Worm (Caenorhabditis elegans) whole organism, midembryonic: ENCODE results near the gene sup-18.

Experiments used
- T22C8.4 ChIP-seq: fragments of 200-800 bp; sonication (Bioruptor generic); IDR thresholded peaks from 2 replicates; pipeline ENCODE4 v1.3.6; 2022; ENCODE audit warnings: missing genetic modification characterization, missing compliant biosample characterization
- cog-1 ChIP-seq: sonication (generic microtip); optimal IDR thresholded peaks from 2 replicates; lab custom pipeline; 2016; ENCODE audit warnings: missing genetic modification characterization, missing compliant biosample characterization
- flt-1 ChIP-seq: fragments of 200-800 bp; sonication (Bioruptor generic); IDR thresholded peaks from 2 replicates; pipeline ENCODE4 v1.3.6; 2022; ENCODE audit warnings: missing genetic modification characterization, missing compliant biosample characterization
- klf-2 ChIP-seq: fragments of 200-800 bp; sonication (Bioruptor generic); conservative IDR thresholded peaks from 2 replicates; pipeline ENCODE4 v1.3.6; 2022; ENCODE audit warnings: missing genetic modification reagents, missing genetic modification characterization, missing compliant biosample characterization
- med-1 ChIP-seq: sonication (generic microtip); optimal IDR thresholded peaks from 2 replicates; lab custom pipeline; 2017; ENCODE audit warnings: missing genetic modification characterization, mild to moderate bottlenecking, missing compliant biosample characterization, antibody characterized with exemption, missing genetic modification reagents; ENCODE audit not compliant: insufficient read depth
- ref-1 ChIP-seq: fragments of 200-800 bp; sonication (Bioruptor generic); conservative IDR thresholded peaks from 2 replicates; pipeline ENCODE4 v1.3.6; 2022; ENCODE audit warnings: missing genetic modification reagents, missing genetic modification characterization, missing compliant biosample characterization
- tab-1 ChIP-seq: fragments of 200-800 bp; sonication (Bioruptor generic); IDR thresholded peaks from 2 replicates; pipeline ENCODE4 v1.3.6; 2022; ENCODE audit warnings: missing genetic modification characterization, missing compliant biosample characterization
- ztf-23 ChIP-seq: fragments of 200-800 bp; sonication (Bioruptor generic); IDR thresholded peaks from 2 replicates; pipeline ENCODE4 v1.3.6; 2022; ENCODE audit warnings: missing genetic modification reagents, missing genetic modification characterization, missing compliant biosample characterization
- ztf-29 ChIP-seq: fragments of 200-800 bp; sonication (Bioruptor generic); IDR thresholded peaks from 2 replicates; pipeline ENCODE4 v1.3.6; 2022; ENCODE audit warnings: missing genetic modification reagents, missing genetic modification characterization, missing compliant biosample characterization

Gene sup-18

DNA sequence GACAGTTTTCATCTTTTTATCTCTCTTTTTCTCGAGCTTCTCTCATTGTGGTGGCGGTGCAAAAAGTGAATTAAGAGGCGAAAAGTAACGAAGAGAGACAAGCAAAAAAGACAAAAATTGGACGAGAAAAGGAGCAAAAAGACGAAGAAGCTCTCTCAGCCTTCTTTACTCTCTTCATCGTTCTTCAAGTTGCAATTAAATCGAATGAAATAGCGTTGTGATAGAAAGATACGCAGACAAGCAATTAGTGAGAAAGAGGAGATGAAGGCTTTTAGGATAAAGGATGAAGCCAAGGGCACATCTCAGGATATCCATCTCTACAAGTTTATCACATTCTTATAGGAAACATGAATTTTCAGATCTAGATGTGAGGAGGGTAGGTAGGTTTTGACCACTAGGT is 30.5 kb downstream of the sup-18 start:
- TF ChIP-seq ztf-29 (GFP tag; lab: Robert Waterston, UW): no peak
- no peak for TF ChIP-seq ref-1
- TF ChIP-seq tab-1: no peak
- no peak for TF ChIP-seq cog-1
- TF ChIP-seq klf-2 (GFP tag; lab: Robert Waterston, UW): no peak
- TF ChIP-seq flt-1 (GFP tag; lab: Robert Waterston, UW): no peak
- no peak for TF ChIP-seq T22C8.4 (GFP tag; lab: Robert Waterston, UW)
- no peak for TF ChIP-seq ztf-23 (GFP tag; lab: Robert Waterston, UW)
- no peak for TF ChIP-seq med-1

DNA sequence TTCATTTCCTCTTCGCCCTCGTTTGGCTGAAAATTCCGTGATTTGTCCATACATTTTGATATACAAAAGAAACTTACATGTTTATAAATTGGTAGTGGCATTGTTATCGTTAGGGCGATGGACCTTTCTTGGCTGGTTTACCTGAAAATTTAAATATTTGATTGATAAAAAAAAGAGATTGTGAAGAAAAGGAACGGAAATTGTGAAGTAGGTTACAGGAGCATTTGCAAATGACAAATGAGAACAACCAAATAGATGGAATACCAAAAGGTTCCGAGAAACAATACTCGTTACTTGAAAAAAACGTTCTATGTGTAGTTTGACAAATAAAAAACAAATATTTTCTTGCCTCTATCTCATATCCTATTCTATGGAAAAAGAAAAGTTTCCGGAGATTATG is 35.2 kb downstream of the sup-18 start, which contains the start of gene ZK652.8:
TSS of gene ZK652.8 (minus strand) at position 101 of the 400 bp plus-strand sequence.
- no peak for TF ChIP-seq T22C8.4 (GFP tag; lab: Robert Waterston, UW)
- TF ChIP-seq cog-1: no peak
- TF ChIP-seq flt-1 (GFP tag; lab: Robert Waterston, UW): no peak
- TF ChIP-seq ztf-29 (GFP tag; lab: Robert Waterston, UW): no peak
- TF ChIP-seq tab-1: no peak
- TF ChIP-seq med-1: no peak
- no peak for TF ChIP-seq ref-1
- no peak for TF ChIP-seq ztf-23 (GFP tag; lab: Robert Waterston, UW)
- no peak for TF ChIP-seq klf-2 (GFP tag; lab: Robert Waterston, UW)

DNA sequence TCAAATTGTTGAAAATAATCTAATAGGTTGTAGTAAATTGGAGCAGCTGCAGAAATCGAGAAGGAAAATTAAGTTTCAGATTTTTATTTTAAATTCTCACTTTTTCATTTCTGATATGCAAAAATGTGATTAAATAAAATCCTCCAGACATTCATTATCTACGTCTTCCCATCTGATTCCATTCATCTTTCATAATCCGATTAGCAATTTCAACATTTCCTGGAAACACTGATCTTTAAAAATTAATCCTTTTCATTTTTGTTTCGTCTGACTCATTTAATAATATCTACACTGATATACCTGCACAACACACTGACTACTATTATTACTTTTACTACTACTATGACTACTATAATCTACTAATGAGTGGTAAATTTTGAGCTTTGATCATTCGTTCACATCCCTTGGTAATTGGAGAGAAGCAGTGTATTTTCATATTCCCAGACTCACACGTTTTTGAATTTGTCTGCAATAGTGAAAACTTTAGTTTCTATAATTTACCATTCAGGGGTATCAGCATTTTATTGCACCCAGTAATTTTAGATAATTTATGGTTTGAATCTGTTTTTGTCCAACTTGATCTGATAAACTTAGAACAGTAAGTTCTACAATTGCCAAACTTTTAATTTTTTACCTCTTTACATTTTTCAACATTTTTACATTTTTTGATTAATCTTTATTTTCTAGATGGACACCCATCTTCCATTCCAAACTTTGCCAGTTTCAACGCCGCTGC is 39.6 kb downstream of the sup-18 start, which contains the start of gene ceh-23:
TSS of gene ceh-23 (plus strand) at position 686 of the 736 bp plus-strand sequence.
- TF ChIP-seq med-1 (no peak), T22C8.4 (GFP tag; lab: Robert Waterston, UW) (no peak), tab-1 (no peak), flt-1 (GFP tag; lab: Robert Waterston, UW) (no peak), ref-1 (no peak), ztf-23 (GFP tag; lab: Robert Waterston, UW) (no peak), cog-1 (no peak), klf-2 (GFP tag; lab: Robert Waterston, UW) (no peak), ztf-29 (GFP tag; lab: Robert Waterston, UW) (no peak)

DNA sequence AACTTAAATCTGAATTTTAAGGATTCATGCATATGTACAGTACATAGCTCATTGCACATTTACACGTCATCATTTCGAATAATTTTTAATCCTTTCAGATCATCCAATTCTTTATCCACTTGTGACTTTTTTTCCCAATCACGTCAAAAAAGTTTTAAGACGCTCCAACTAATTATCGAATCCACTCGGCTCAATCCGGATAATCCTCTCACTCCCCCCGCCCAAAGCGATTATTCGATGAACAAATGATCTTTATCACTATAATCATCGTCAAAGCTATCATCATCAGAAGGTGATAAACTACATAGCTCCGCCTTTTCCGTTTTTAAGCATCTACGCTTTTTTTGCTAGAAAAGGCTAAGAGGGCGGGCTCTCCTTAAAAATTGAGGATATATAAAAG is 41.1 kb downstream of the sup-18 start:
- TF ChIP-seq flt-1 (GFP tag; lab: Robert Waterston, UW): no peak
- no peak for TF ChIP-seq ztf-23 (GFP tag; lab: Robert Waterston, UW)
- no peak for TF ChIP-seq ref-1
- no peak for TF ChIP-seq med-1

DNA sequence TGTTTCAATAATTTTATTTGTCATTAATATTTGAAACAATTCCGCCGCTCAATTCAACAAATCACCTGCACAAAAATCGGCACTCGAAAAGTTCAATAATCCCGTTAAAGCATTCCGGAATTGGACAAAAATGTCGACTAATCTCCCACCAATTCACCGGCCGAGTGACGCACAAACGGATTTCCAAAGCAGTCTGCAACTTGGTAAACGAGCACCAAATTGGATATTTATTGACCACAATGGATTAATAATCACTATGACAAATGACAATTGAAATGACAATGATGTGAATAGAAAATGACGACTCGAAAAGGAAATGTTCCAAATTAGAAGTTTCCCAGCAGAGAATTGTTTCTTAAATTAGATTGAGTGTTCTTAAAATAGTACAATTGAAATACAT is 43.0 kb downstream of the sup-18 start:
- no peak for TF ChIP-seq T22C8.4 (GFP tag; lab: Robert Waterston, UW)
- no peak for TF ChIP-seq med-1
- no peak for TF ChIP-seq ztf-29 (GFP tag; lab: Robert Waterston, UW)
- TF ChIP-seq klf-2 (GFP tag; lab: Robert Waterston, UW): no peak
- no peak for TF ChIP-seq cog-1
- no peak for TF ChIP-seq flt-1 (GFP tag; lab: Robert Waterston, UW)
- no peak for TF ChIP-seq ref-1
- no peak for TF ChIP-seq tab-1
- TF ChIP-seq ztf-23 (GFP tag; lab: Robert Waterston, UW): no peak

DNA sequence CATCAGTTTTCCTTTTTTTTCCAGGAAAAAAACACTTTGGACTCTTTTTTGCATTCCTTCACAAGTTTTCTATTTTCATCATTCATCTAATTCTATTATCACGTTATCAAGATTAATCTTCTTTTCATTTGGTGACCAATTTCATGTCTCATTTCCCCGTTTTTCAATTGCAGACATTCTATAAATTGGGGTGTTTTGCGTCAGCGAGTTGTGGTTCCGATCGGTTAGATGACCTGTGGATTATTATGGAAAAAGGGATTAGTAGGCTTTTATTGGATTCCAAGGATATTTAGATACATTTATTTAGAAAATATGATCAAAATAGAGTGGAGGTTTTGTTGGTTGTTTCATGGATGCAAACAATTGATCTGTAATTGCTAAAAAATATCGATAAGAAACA is 43.9 kb downstream of the sup-18 start:
- no peak for TF ChIP-seq cog-1
- no peak for TF ChIP-seq T22C8.4 (GFP tag; lab: Robert Waterston, UW)
- no peak for TF ChIP-seq ztf-23 (GFP tag; lab: Robert Waterston, UW)
- TF ChIP-seq klf-2 (GFP tag; lab: Robert Waterston, UW): no peak
- TF ChIP-seq tab-1: no peak
- TF ChIP-seq ref-1: no peak
- no peak for TF ChIP-seq ztf-29 (GFP tag; lab: Robert Waterston, UW)
- no peak for TF ChIP-seq flt-1 (GFP tag; lab: Robert Waterston, UW)
- TF ChIP-seq med-1: no peak

DNA sequence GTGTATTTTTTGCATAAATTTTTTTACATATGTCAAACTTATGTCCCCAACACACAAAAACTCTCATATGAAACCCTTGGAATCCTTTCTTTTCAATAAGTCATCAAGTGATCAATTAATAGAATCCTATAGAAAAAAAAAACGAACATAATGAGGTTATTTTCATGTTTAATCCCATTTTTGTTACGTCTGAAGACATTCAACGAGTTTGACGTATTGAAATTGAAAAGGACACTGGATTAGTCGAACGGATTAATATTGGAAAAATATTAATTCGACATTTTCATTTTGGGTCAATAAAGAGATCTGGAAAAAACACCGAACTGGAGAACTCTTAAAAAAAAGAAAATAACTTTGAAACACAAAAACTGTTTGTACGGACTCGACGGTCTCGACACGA is 46.2 kb downstream of the sup-18 start:
- TF ChIP-seq flt-1 (GFP tag; lab: Robert Waterston, UW) (no peak), ref-1 (no peak), tab-1 (no peak), T22C8.4 (GFP tag; lab: Robert Waterston, UW) (no peak), ztf-29 (GFP tag; lab: Robert Waterston, UW) (no peak), cog-1 (no peak), med-1 (no peak), klf-2 (GFP tag; lab: Robert Waterston, UW) (no peak), ztf-23 (GFP tag; lab: Robert Waterston, UW) (no peak)

DNA sequence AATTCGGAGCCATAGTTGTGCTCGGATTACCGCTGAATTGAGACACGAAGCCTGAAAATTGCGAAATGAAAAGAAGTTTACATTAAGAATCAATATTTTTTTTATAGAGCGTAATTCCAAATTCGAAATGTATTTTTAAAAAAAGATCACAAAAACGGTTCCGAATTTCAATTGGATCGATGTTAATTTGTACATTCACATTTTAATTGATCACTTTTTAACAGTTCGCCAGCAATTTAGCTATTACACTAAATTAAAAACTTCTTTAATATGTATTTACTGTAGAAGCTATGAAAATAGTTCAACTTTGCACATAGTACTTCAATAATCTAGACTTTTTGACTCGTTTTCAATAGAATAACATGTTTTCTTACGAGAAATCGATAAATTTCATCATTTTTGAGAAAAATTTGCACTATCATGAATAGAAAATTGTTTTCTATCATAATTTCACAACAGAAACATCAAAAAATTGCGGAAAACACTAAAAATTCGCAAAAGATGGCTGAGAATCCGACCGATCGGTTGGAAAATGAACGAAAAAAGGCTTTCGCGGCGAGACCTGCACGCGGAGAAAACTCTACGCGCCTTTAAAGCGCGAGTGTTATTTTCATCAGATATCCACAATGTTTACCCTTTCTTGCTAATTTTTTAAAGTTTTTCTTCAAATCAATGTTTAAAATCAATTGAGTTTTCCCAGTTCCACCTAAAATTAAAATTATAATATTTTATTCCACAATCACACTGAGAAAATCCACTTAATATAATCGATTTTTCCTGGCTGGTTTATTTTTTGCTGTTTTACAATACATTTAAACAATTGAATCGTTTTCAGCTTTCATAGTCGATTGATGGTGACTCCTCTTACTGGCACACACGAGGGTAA is 49.9 kb downstream of the sup-18 start, which contains the start of the genes egl-45 and kcmf-1:
TSS of gene egl-45 (minus strand) at position 51 of the 886 bp plus-strand sequence.
TSS of gene kcmf-1 (plus strand) at position 836 of the 886 bp plus-strand sequence.
- TF ChIP-seq cog-1 (no peak), ref-1 (no peak), klf-2 (GFP tag; lab: Robert Waterston, UW) (no peak), tab-1 (no peak), med-1 (no peak), ztf-23 (GFP tag; lab: Robert Waterston, UW) (no peak), ztf-29 (GFP tag; lab: Robert Waterston, UW) (no peak), flt-1 (GFP tag; lab: Robert Waterston, UW) (no peak), T22C8.4 (GFP tag; lab: Robert Waterston, UW) (no peak)
